Fruit fly (Drosophila melanogaster): ENCODE measurements around the gene CG14907.

Gene CG14907

dm6 chr3R:16626899-16627432, 25.2 kb downstream of the CG14907 start:
- TF ChIP-seq brk (GFP tag; optimal IDR thresholded peaks at IDR 0.05) (no peak), ey (GFP tag; optimal IDR thresholded peaks at IDR 0.05) (no peak), GATAd (GFP tag; optimal IDR thresholded peaks at IDR 0.05) (no peak), h (GFP tag; optimal IDR thresholded peaks at IDR 0.05) (no peak), pan (optimal IDR thresholded peaks at IDR 0.05) (no peak), lola (GFP tag; optimal IDR thresholded peaks at IDR 0.05) (no peak), dl (GFP tag; optimal IDR thresholded peaks at IDR 0.05; ENCODE audit: insufficient read depth in 1 of 2, partially characterized antibody in 2 of 2) (no peak), CrebA (GFP tag; optimal IDR thresholded peaks at IDR 0.05; ENCODE audit: borderline replicate concordance) (no peak), jim (GFP tag; optimal IDR thresholded peaks at IDR 0.05) (no peak), Dfd (GFP tag; optimal IDR thresholded peaks at IDR 0.05) (no peak), Rel (GFP tag; optimal IDR thresholded peaks at IDR 0.05) (no peak), Rel (tag; optimal IDR thresholded peaks at IDR 0.05) (no peak), Hr83 (GFP tag; optimal IDR thresholded peaks at IDR 0.05; ENCODE audit: poor library complexity, severe bottlenecking) (no peak), foxo (GFP tag; optimal IDR thresholded peaks at IDR 0.05) (no peak), Myc (optimal IDR thresholded peaks at IDR 0.05) (no peak), Mio (GFP tag; optimal IDR thresholded peaks at IDR 0.05) (no peak), fru (GFP tag; optimal IDR thresholded peaks at IDR 0.05) (no peak), Jra (GFP tag; optimal IDR thresholded peaks at IDR 0.05) (no peak), CG32264 (GFP tag; optimal IDR thresholded peaks at IDR 0.05) (no peak)

dm6 chr3R:16625844-16626430, 26.2 kb downstream of the CG14907 start:
- TF ChIP-seq CrebA (GFP tag; optimal IDR thresholded peaks at IDR 0.05; ENCODE audit: borderline replicate concordance) (no peak), pan (optimal IDR thresholded peaks at IDR 0.05) (no peak), sv (GFP tag; optimal IDR thresholded peaks at IDR 0.05) (no peak), Rel (GFP tag; optimal IDR thresholded peaks at IDR 0.05) (no peak), Rel (tag; optimal IDR thresholded peaks at IDR 0.05) (no peak), brk (GFP tag; optimal IDR thresholded peaks at IDR 0.05) (no peak), fru (GFP tag; optimal IDR thresholded peaks at IDR 0.05) (no peak), rgr (GFP tag; optimal IDR thresholded peaks at IDR 0.05) (no peak), Sp1 (GFP tag; optimal IDR thresholded peaks at IDR 0.05) (no peak), psq (GFP tag; optimal IDR thresholded peaks at IDR 0.05) (peak; percentile 67), Hr83 (GFP tag; optimal IDR thresholded peaks at IDR 0.05; ENCODE audit: poor library complexity, severe bottlenecking) (no peak), Abd-B (GFP tag; optimal IDR thresholded peaks at IDR 0.05) (no peak), lola (GFP tag; optimal IDR thresholded peaks at IDR 0.05) (no peak), jim (GFP tag; optimal IDR thresholded peaks at IDR 0.05) (no peak), Mio (GFP tag; optimal IDR thresholded peaks at IDR 0.05) (no peak), dl (GFP tag; optimal IDR thresholded peaks at IDR 0.05; ENCODE audit: insufficient read depth in 1 of 2, partially characterized antibody in 2 of 2) (no peak), dmrt93B (GFP tag; optimal IDR thresholded peaks at IDR 0.05) (no peak), Dfd (GFP tag; optimal IDR thresholded peaks at IDR 0.05) (no peak), Jra (GFP tag; optimal IDR thresholded peaks at IDR 0.05) (peak; percentile 76)

dm6 chr3R:16624750-16625549, 27.2 kb downstream of the CG14907 start, which contains the start of gene Fas1:
Gene Fas1 (plus strand): TSS chr3R:16625238.
- TF ChIP-seq Hr83 (GFP tag; optimal IDR thresholded peaks at IDR 0.05; ENCODE audit: poor library complexity, severe bottlenecking), result no peak
- TF ChIP-seq Dif (GFP tag; optimal IDR thresholded peaks at IDR 0.05; ENCODE audit: partially characterized antibody), result peak; percentile 6
- no peak for TF ChIP-seq Hr78 (GFP tag; optimal IDR thresholded peaks at IDR 0.05)
- no peak for TF ChIP-seq Sp1 (GFP tag; optimal IDR thresholded peaks at IDR 0.05)
- TF ChIP-seq Myc (optimal IDR thresholded peaks at IDR 0.05), result peak; percentile 47
- no peak for TF ChIP-seq jim (GFP tag; optimal IDR thresholded peaks at IDR 0.05)
- TF ChIP-seq br (GFP tag; optimal IDR thresholded peaks at IDR 0.05), result no peak
- no peak for TF ChIP-seq dl (GFP tag; optimal IDR thresholded peaks at IDR 0.05; ENCODE audit: insufficient read depth in 1 of 2, partially characterized antibody in 2 of 2)
- TF ChIP-seq dmrt93B (GFP tag; optimal IDR thresholded peaks at IDR 0.05), result no peak
- no peak for TF ChIP-seq GATAd (GFP tag; optimal IDR thresholded peaks at IDR 0.05)
- peak; percentile 21 for TF ChIP-seq woc (GFP tag; optimal IDR thresholded peaks at IDR 0.05)
- TF ChIP-seq Mio (GFP tag; optimal IDR thresholded peaks at IDR 0.05), result no peak
- TF ChIP-seq ey (GFP tag; optimal IDR thresholded peaks at IDR 0.05), result no peak
- no peak for TF ChIP-seq N (GFP tag; optimal IDR thresholded peaks at IDR 0.05)
- no peak for TF ChIP-seq usp (GFP tag; optimal IDR thresholded peaks at IDR 0.05)
- TF ChIP-seq Abd-B (GFP tag; optimal IDR thresholded peaks at IDR 0.05), result no peak
- peak; percentile 4 for TF ChIP-seq sage (GFP tag; optimal IDR thresholded peaks at IDR 0.05)
- TF ChIP-seq HLH106 (tag; optimal IDR thresholded peaks at IDR 0.05), result no peak
- TF ChIP-seq tai (GFP tag; optimal IDR thresholded peaks at IDR 0.05), result no peak
- peak; percentile 28 for TF ChIP-seq Vsx2 (GFP tag; optimal IDR thresholded peaks at IDR 0.05; ENCODE audit: partially characterized antibody)
- TF ChIP-seq psq (GFP tag; optimal IDR thresholded peaks at IDR 0.05), result no peak
- no peak for TF ChIP-seq CrebA (GFP tag; optimal IDR thresholded peaks at IDR 0.05; ENCODE audit: borderline replicate concordance)
- TF ChIP-seq dsf (GFP tag; optimal IDR thresholded peaks at IDR 0.05; ENCODE audit: borderline replicate concordance), result no peak
- TF ChIP-seq CG32264 (GFP tag; optimal IDR thresholded peaks at IDR 0.05), result no peak
- TF ChIP-seq sv (GFP tag; optimal IDR thresholded peaks at IDR 0.05), result peak; percentile 26
- TF ChIP-seq foxo (GFP tag; optimal IDR thresholded peaks at IDR 0.05), result no peak
- no peak for TF ChIP-seq Hnf4 (GFP tag; optimal IDR thresholded peaks at IDR 0.05)
- TF ChIP-seq fru (GFP tag; optimal IDR thresholded peaks at IDR 0.05), result peak; percentile 56
- no peak for TF ChIP-seq OdsH (GFP tag; optimal IDR thresholded peaks at IDR 0.05)
- TF ChIP-seq Jra (GFP tag; optimal IDR thresholded peaks at IDR 0.05), result no peak
- TF ChIP-seq rgr (GFP tag; optimal IDR thresholded peaks at IDR 0.05), result no peak
- no peak for TF ChIP-seq lola (GFP tag; optimal IDR thresholded peaks at IDR 0.05)
- TF ChIP-seq Rel (GFP tag; optimal IDR thresholded peaks at IDR 0.05), result no peak
- no peak for TF ChIP-seq Rel (tag; optimal IDR thresholded peaks at IDR 0.05)
- no peak for TF ChIP-seq h (GFP tag; optimal IDR thresholded peaks at IDR 0.05)
- no peak for TF ChIP-seq brk (GFP tag; optimal IDR thresholded peaks at IDR 0.05)
- TF ChIP-seq pan (optimal IDR thresholded peaks at IDR 0.05), result no peak
